Worm (Caenorhabditis elegans): Measurements from ENCODE around the gene W03C9.8.

DNA sequence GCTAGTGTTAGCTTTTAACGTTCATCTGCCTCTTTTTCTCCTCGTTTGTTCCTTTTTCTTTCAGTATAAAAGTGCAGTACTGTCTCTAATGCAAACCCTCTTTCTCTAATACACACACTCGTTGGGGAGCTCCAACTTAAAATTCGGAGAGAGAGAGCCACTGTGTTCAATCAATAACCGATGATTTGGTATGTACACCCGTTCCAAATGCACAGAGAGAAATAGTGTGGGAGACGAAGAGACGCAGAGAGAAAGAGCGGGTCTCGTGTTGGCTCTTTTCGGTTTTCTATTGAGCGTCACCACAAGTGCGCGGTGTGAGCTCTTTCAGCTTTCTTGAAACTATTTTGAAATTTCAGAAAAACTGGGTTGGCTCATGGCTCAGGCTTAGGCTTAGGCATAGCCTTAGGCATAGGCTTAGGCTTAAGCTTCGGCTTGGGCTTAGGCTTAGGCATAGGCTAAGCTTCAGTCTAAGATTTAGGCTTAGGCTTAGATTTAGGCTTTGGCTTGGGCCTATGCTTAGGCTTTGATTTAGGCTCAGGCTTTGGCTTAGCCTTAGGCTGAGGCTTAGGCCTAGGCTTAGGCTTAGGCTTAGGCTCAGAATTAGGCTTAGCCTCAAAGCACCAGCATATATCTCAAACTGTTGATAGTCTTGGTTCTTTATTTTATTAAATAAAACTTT lies 24.8 kb upstream of the W03C9.8 start:
- TF ChIP-seq ceh-27 (GFP tag; optimal IDR thresholded peaks at IDR 0.05), result no peak
- TF ChIP-seq F39B2.1 (GFP tag; IDR thresholded peaks at IDR 0.05), result no peak
- TF ChIP-seq efl-1 (GFP tag; optimal IDR thresholded peaks at IDR 0.05), result no peak
- TF ChIP-seq nhr-80 (tag; optimal IDR thresholded peaks at IDR 0.05), result no peak
- no peak for TF ChIP-seq hrde-1 (tag; optimal IDR thresholded peaks at IDR 0.05; ENCODE audit: borderline replicate concordance)
- TF ChIP-seq dpff-1 (tag; optimal IDR thresholded peaks at IDR 0.05), result no peak
- no peak for TF ChIP-seq let-526 (GFP tag; IDR thresholded peaks at IDR 0.05)
- no peak for TF ChIP-seq Y95B8A.8 (GFP tag; IDR thresholded peaks at IDR 0.05)
- no peak for TF ChIP-seq ets-4 (GFP tag; optimal IDR thresholded peaks at IDR 0.05)
- TF ChIP-seq rpc-1 (optimal IDR thresholded peaks at IDR 0.05), result no peak
- no peak for TF ChIP-seq rpc-1 (tag; optimal IDR thresholded peaks at IDR 0.05)
- TF ChIP-seq F57A8.1 (GFP tag; optimal IDR thresholded peaks at IDR 0.05), result no peak
